Fruit fly (Drosophila melanogaster): ENCODE measurements around the gene CG18814.

DNA sequence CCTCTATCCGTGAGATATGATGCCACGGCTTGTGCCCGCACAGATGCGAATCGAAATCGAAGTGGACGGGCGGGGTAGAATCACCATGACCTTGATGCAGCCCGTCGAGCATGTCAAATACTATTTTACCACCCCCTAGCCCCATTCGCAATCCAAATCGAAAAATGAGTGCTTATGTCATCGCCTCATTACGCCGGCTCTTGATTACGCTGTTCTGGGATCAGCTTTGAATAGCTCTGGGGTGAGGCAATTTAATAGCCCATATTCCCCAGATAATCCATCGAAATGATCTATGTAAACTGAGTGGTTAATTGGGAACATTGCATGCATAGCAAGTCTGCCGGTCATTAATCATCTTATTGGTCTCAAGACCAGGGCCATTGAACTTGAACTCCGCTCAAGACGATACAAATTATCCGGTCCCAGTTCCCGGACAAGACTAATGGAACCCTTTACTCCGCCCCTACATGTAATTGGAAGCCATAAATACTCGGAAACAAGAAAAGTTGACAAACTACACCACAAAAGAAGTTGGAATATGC, 12.4 kb upstream of the CG18814 start:
- TF ChIP-seq bsh (GFP tag; optimal IDR thresholded peaks at IDR 0.05) (no peak), wor (GFP tag; IDR thresholded peaks at IDR 0.05) (no peak), ewg (GFP tag; optimal IDR thresholded peaks at IDR 0.05) (no peak), dan (GFP tag; IDR thresholded peaks at IDR 0.05) (no peak), crc (GFP tag; optimal IDR thresholded peaks at IDR 0.05) (no peak), CG7745 (tag; optimal IDR thresholded peaks at IDR 0.05) (no peak), lbe (GFP tag; optimal IDR thresholded peaks at IDR 0.05) (no peak), Hmx (GFP tag; optimal IDR thresholded peaks at IDR 0.05) (no peak)

Measured in whole organism, embryonic.